Worm (Caenorhabditis elegans): ENCODE measurements around the gene str-135.
"Not testable (repeated sequence)": the region's sequence is repeated elsewhere in the genome, so short reads cannot be mapped to it uniquely, and the experiment has no call there.

DNA sequence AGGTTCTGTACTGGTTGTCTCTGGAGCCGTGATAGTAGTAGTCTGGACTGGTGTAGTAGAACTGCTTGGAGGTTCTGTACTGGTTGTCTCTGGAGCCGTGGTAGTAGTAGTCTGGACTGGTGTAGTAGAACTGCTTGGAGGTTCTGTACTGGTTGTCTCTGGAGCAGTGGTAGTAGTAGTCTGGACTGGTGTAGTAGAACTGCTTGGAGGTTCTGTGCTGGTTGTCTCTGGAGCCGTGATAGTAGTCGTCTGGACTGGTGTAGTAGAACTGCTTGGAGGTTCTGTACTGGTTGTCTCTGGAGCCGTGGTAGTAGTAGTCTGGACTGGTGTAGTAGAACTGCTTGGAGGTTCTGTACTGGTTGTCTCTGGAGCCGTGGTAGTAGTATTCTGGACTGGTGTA is 48.7 kb upstream of the str-135 start:
- not testable (repeated sequence) for TF ChIP-seq ama-1 (optimal IDR thresholded peaks at IDR 0.05); tra-4 (tag; optimal IDR thresholded peaks at IDR 0.05); F13C5.2 (tag; optimal IDR thresholded peaks at IDR 0.05); ceh-36 (tag; optimal IDR thresholded peaks at IDR 0.05); tbx-37 (GFP tag; conservative IDR thresholded peaks at IDR 0.05); hmbx-1 (tag; optimal IDR thresholded peaks at IDR 0.05); hnd-1 (tag; optimal IDR thresholded peaks at IDR 0.05); ets-7 (tag; optimal IDR thresholded peaks at IDR 0.05); flt-1 (GFP tag; IDR thresholded peaks at IDR 0.05); B0310.2 (tag; optimal IDR thresholded peaks at IDR 0.05); aly-1 (tag; optimal IDR thresholded peaks at IDR 0.05); hmg-4 (GFP tag; optimal IDR thresholded peaks at IDR 0.05); ceh-13 (GFP tag; optimal IDR thresholded peaks at IDR 0.05)
